Fruit fly (Drosophila melanogaster) whole organism, adult: ENCODE measurements around the gene CG7011.

Source experiments
- Mnt ChIP-seq: fragments of 200-800 bp; sonication (Bioruptor generic); optimal IDR thresholded peaks from 2 replicates; lab custom pipeline; 2016; ENCODE audit warnings: missing biosample characterization, mild to moderate bottlenecking, missing genetic modification characterization
- bab1 ChIP-seq: fragments of 200-800 bp; sonication (Bioruptor generic); optimal IDR thresholded peaks from 3 replicates; lab custom pipeline; 2019; ENCODE audit warnings: missing biosample characterization, mild to moderate bottlenecking, missing genetic modification characterization, moderate library complexity
- cic ChIP-seq: fragments of 200-800 bp; sonication (Bioruptor generic); optimal IDR thresholded peaks from 2 replicates; lab custom pipeline; 2017; ENCODE audit warnings: missing biosample characterization, mild to moderate bottlenecking, missing genetic modification characterization, moderate library complexity
- pad ChIP-seq: fragments of 200-800 bp; sonication (Bioruptor generic); optimal IDR thresholded peaks from 3 replicates; lab custom pipeline; 2017; ENCODE audit warnings: missing biosample characterization, missing genetic modification characterization, mild to moderate bottlenecking, moderate library complexity, missing genetic modification reagents

DNA sequence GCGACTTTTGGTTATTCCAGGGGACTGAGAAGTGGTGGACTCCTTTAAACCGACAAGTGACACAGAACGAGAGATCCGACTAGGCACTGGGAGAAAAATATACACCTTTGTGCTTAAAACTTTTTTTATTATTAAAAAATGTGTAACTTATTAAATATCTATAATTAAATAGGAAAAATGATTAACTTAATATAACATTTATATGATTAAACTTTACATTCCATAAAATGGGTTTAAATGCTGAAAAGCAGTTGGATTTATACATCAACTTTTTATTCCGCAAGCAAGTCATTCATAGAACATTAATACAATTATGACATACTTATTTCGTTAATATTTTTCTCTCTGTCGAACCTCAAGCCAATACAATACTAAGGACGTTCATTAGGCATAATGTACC is 10.7 kb upstream of the CG7011 start:
- no peak for TF ChIP-seq Mnt (GFP tag; lab: Kevin White, UChicago)
- TF ChIP-seq pad (GFP tag; lab: Kevin White, UChicago) = no peak
- no peak for TF ChIP-seq bab1
- TF ChIP-seq cic (GFP tag; lab: Kevin White, UChicago) = no peak
